Worm (Caenorhabditis elegans) whole organism, young adult: Measurements from ENCODE around the gene C41H7.9.

ENCODE experiments used
- K11D2.4 ChIP-seq: fragments of 200-800 bp; sonication (Bioruptor generic); IDR thresholded peaks from 2 replicates; pipeline ENCODE4 v1.3.6; 2022; ENCODE audit warnings: missing genetic modification reagents, missing genetic modification characterization, missing compliant biosample characterization
- attf-3 ChIP-seq: fragments of 200-800 bp; sonication (Bioruptor generic); conservative IDR thresholded peaks from 2 replicates; pipeline ENCODE4 v1.3.6; 2022; ENCODE audit warnings: missing genetic modification reagents, missing genetic modification characterization, missing compliant biosample characterization
- ccch-3 ChIP-seq: fragments of 200-800 bp; sonication (Bioruptor generic); optimal IDR thresholded peaks from 2 replicates; lab custom pipeline; 2018; ENCODE audit warnings: mild to moderate bottlenecking, missing genetic modification characterization, missing compliant biosample characterization
- lir-1 ChIP-seq: fragments of 200-800 bp; sonication (Bioruptor generic); conservative IDR thresholded peaks from 2 replicates; pipeline ENCODE4 v1.3.6; 2022; ENCODE audit warnings: missing genetic modification reagents, missing genetic modification characterization, missing compliant biosample characterization
- lsl-1 ChIP-seq: fragments of 200-800 bp; sonication (Bioruptor generic); optimal IDR thresholded peaks from 2 replicates; lab custom pipeline; 2018; ENCODE audit warnings: mild to moderate bottlenecking, missing genetic modification characterization, moderate library complexity, missing compliant biosample characterization
- snpc-4 ChIP-seq, 5 experiments: fragments of 150-350 bp in 1 of 5; sonication (generic microtip) in 4 of 5; optimal IDR thresholded peaks; 2 replicates each; lab custom pipeline; 2014 to 2018; ENCODE audit warnings: missing genetic modification characterization in 5 of 5, missing biosample characterization in 3 of 5, antibody characterized with exemption in 2 of 5, mild to moderate bottlenecking in 2 of 5, missing compliant biosample characterization in 2 of 5, missing genotype in 2 of 5, moderate library complexity in 2 of 5, missing genetic modification reagents in 1 of 5
- unc-130 ChIP-seq: sonication (generic microtip); optimal IDR thresholded peaks from 2 replicates; lab custom pipeline; 2016; ENCODE audit warnings: missing genetic modification reagents, missing genetic modification characterization, missing compliant biosample characterization
- unc-62 ChIP-seq: fragments of 150-350 bp; optimal IDR thresholded peaks from 2 replicates; lab custom pipeline; 2014; ENCODE audit warnings: missing biosample characterization, missing genetic modification reagents, missing genetic modification characterization

DNA sequence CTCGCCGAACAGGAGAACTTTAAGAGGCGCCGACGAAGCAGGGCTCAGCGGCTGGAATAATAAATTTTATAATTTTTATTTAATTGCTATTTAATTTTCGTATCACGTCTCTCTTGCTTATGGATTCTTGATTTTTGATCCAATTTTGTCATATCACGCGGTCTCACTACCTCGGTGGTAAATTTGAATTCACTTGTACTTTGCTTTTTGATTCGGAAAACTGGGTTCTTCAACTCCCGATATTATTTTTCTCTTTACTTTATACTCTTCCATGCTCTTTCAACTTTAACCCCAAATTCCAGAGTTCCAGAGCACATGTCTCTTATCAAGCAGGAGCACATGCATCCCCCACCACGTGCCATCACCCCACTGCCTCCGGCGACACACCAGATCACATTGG lies 8.4 kb downstream of the C41H7.9 start, which contains the start of gene lido-11:
- TF ChIP-seq lsl-1 (GFP tag; lab: Kevin White, UChicago) (no peak), K11D2.4 (GFP tag; lab: Robert Waterston, UW) (no peak), ccch-3 (no peak), unc-62 (GFP tag; lab: Kevin White, UChicago) (no peak), snpc-4 (GFP tag; optimal IDR thresholded peaks at IDR 0.05; lab: Kevin White, UChicago) (no peak), snpc-4 (tag; optimal IDR thresholded peaks at IDR 0.05; lab: Kevin White, UChicago) (no peak), lir-1 (GFP tag; lab: Robert Waterston, UW) (no peak), attf-3 (GFP tag; lab: Robert Waterston, UW) (no peak), unc-130 (GFP tag; lab: Kevin White, UChicago) (no peak)
